Worm (Caenorhabditis elegans) whole organism, mixed stage, embryonic: ENCODE measurements around the gene htp-2.

Source experiments
- blmp-1 ChIP-seq: fragments of 150-350 bp; optimal IDR thresholded peaks from 2 replicates; lab custom pipeline; 2014; ENCODE audit warnings: missing biosample characterization, missing genetic modification characterization
- mab-5 ChIP-seq: fragments of 150-350 bp; optimal IDR thresholded peaks from 2 replicates; lab custom pipeline; 2014; ENCODE audit warnings: missing biosample characterization, missing genetic modification characterization

The htp-2 gene

ce11 chrIV:6464005-6464404 is 44.7 kb downstream of the htp-2 start, which contains the start of gene acr-25:
acr-25 (plus strand) TSS chrIV:6464305.
- TF ChIP-seq blmp-1 (tag; lab: Kevin White, UChicago) (no peak), mab-5 (tag; lab: Kevin White, UChicago) (no peak)
- TF ChIP-seq, all 35 proteins: peak for 0
